Fruit fly (Drosophila melanogaster): Measurements from ENCODE around the gene Unc-76.

Gene Unc-76

dm6 chrX:2141854-2142216 lies 61.4 kb downstream of the Unc-76 start (continued):
- TF ChIP-seq CG11085 (GFP tag; IDR thresholded peaks at IDR 0.05): 0 out of 2 replicates have a peak, but pooled peaks have one; percentile 15
- peak; percentile 69 for TF ChIP-seq lab (GFP tag; optimal IDR thresholded peaks at IDR 0.05)
- peak; percentile 61 for TF ChIP-seq Asciz (GFP tag; optimal IDR thresholded peaks at IDR 0.05)
- TF ChIP-seq phol (tag; optimal IDR thresholded peaks at IDR 0.05): peak; percentile 27
- TF ChIP-seq insv (GFP tag; optimal IDR thresholded peaks at IDR 0.05): peak in 1 of 2 experiments; percentile 38
- TF ChIP-seq gcm (GFP tag; optimal IDR thresholded peaks at IDR 0.05): peak; percentile 1
- peak; percentile 68 for TF ChIP-seq grau (tag; optimal IDR thresholded peaks at IDR 0.05)
- TF ChIP-seq CG31224 (GFP tag; IDR thresholded peaks at IDR 0.05): no peak
- TF ChIP-seq CG13123 (GFP tag; optimal IDR thresholded peaks at IDR 0.05): peak; percentile 48
- no peak for TF ChIP-seq jing (GFP tag; optimal IDR thresholded peaks at IDR 0.05)
- TF ChIP-seq cwo (GFP tag; optimal IDR thresholded peaks at IDR 0.05): peak; percentile 50
- TF ChIP-seq MESR4 (GFP tag; optimal IDR thresholded peaks at IDR 0.05): no peak
- TF ChIP-seq lmd (GFP tag; IDR thresholded peaks at IDR 0.05): peak; percentile 38; the same call in 1 of the 2 replicates
- no peak for TF ChIP-seq CG11560 (tag; IDR thresholded peaks at IDR 0.05)
- peak; percentile 79 for TF ChIP-seq kah (GFP tag; optimal IDR thresholded peaks at IDR 0.05)
- no peak for TF ChIP-seq CG1024 (GFP tag; IDR thresholded peaks at IDR 0.05)
- peak; percentile 55 for TF ChIP-seq gem (tag; optimal IDR thresholded peaks at IDR 0.05)
- no peak for TF ChIP-seq CG10321 (GFP tag; IDR thresholded peaks at IDR 0.05)
- peak; percentile 64 for TF ChIP-seq caup (GFP tag; optimal IDR thresholded peaks at IDR 0.05; ENCODE audit: severe bottlenecking)
- no peak for TF ChIP-seq tup (GFP tag; optimal IDR thresholded peaks at IDR 0.05)
- TF ChIP-seq Mes4 (GFP tag; optimal IDR thresholded peaks at IDR 0.05): no peak
- TF ChIP-seq CG31365 (tag; optimal IDR thresholded peaks at IDR 0.05): peak; percentile 53
- no peak for TF ChIP-seq Hr39 (optimal IDR thresholded peaks at IDR 0.05)
- TF ChIP-seq CG12769 (tag; optimal IDR thresholded peaks at IDR 0.05): peak; percentile 56
- peak; percentile 20 for TF ChIP-seq CG17385 (GFP tag; optimal IDR thresholded peaks at IDR 0.05)
- peak; percentile 63 for TF ChIP-seq BtbVII (GFP tag; optimal IDR thresholded peaks at IDR 0.05)
- TF ChIP-seq CG1529 (GFP tag; optimal IDR thresholded peaks at IDR 0.05): peak; percentile 57
- TF ChIP-seq CG11696 (GFP tag; IDR thresholded peaks at IDR 0.05): 0 out of 2 replicates have a peak, but pooled peaks have one; percentile 7
- TF ChIP-seq CG4730 (GFP tag; IDR thresholded peaks at IDR 0.05): 0 out of 2 replicates have a peak, but pooled peaks have one; percentile 22
- peak; percentile 34; the same call in 1 of the 2 replicates for TF ChIP-seq onecut (GFP tag; IDR thresholded peaks at IDR 0.05)
- TF ChIP-seq bcd (GFP tag; optimal IDR thresholded peaks at IDR 0.05): peak; percentile 11
- TF ChIP-seq sob (GFP tag; IDR thresholded peaks at IDR 0.05): peak; percentile 55; the same call in 1 of the 2 replicates
- peak; percentile 42 for TF ChIP-seq CG15514 (GFP tag; optimal IDR thresholded peaks at IDR 0.05)
- no peak for TF ChIP-seq CG4820 (GFP tag; optimal IDR thresholded peaks at IDR 0.05)
- peak; percentile 18 for TF ChIP-seq CG3995 (GFP tag; optimal IDR thresholded peaks at IDR 0.05)
- peak; percentile 61 for TF ChIP-seq CG11504 (tag; optimal IDR thresholded peaks at IDR 0.05)
- peak; percentile 41 for TF ChIP-seq CG13894 (tag; optimal IDR thresholded peaks at IDR 0.05)
- no peak for TF ChIP-seq nom (GFP tag; optimal IDR thresholded peaks at IDR 0.05)
- TF ChIP-seq lilli (GFP tag; optimal IDR thresholded peaks at IDR 0.05): peak; percentile 10
- peak; percentile 79 for TF ChIP-seq CG17912 (GFP tag; optimal IDR thresholded peaks at IDR 0.05)
- TF ChIP-seq CG34224 (GFP tag; IDR thresholded peaks at IDR 0.05; ENCODE audit: partially characterized antibody): no peak
- TF ChIP-seq row (GFP tag; IDR thresholded peaks at IDR 0.05): peak; percentile 74
- no peak for TF ChIP-seq zen (tag; optimal IDR thresholded peaks at IDR 0.05)
- peak; percentile 47 for TF ChIP-seq CG31441 (GFP tag; IDR thresholded peaks at IDR 0.05)
- peak; percentile 73 for TF ChIP-seq CG9437 (GFP tag; optimal IDR thresholded peaks at IDR 0.05)
- TF ChIP-seq maf-S (GFP tag; optimal IDR thresholded peaks at IDR 0.05): no peak
- TF ChIP-seq Ssrp (tag; optimal IDR thresholded peaks at IDR 0.05): peak; percentile 2
- TF ChIP-seq CG4360 (GFP tag; IDR thresholded peaks at IDR 0.05): 0 out of 2 replicates have a peak, but pooled peaks have one; percentile 11
- TF ChIP-seq dpn (GFP tag; optimal IDR thresholded peaks at IDR 0.05): peak in 1 of 2 experiments; percentile 11
- TF ChIP-seq HLH4C (GFP tag; IDR thresholded peaks at IDR 0.05; ENCODE audit: partially characterized antibody): no peak
